Fruit fly (Drosophila melanogaster) whole organism, embryonic: ENCODE measurements around the gene CG42512.

Experiments
- BEAF-32 ChIP-seq: fragments of 200-800 bp; sonication (Bioruptor generic); optimal IDR thresholded peaks from 3 replicates; lab custom pipeline; 2017; ENCODE audit warnings: missing biosample characterization, missing genetic modification characterization, mild to moderate bottlenecking, moderate library complexity, missing genetic modification reagents
- Blimp-1 ChIP-seq: fragments of 200-800 bp; sonication (Bioruptor generic); optimal IDR thresholded peaks from 3 replicates; lab custom pipeline; 2018; ENCODE audit warnings: missing biosample characterization, missing genetic modification characterization, mild to moderate bottlenecking, moderate library complexity, missing genetic modification reagents
- CG10565 ChIP-seq: fragments of 200-800 bp; sonication (Bioruptor generic); optimal IDR thresholded peaks from 3 replicates; lab custom pipeline; 2016; ENCODE audit warnings: missing biosample characterization, mild to moderate bottlenecking, missing genetic modification characterization
- CG10979 ChIP-seq: fragments of 200-800 bp; sonication (Bioruptor generic); optimal IDR thresholded peaks from 2 replicates; lab custom pipeline; 2018; ENCODE audit warnings: missing biosample characterization, mild to moderate bottlenecking, missing genetic modification characterization, moderate library complexity
- CG11504 ChIP-seq: fragments of 200-800 bp; sonication (Bioruptor generic); optimal IDR thresholded peaks from 3 replicates; lab custom pipeline; 2019; ENCODE audit warnings: missing biosample characterization, mild to moderate bottlenecking, missing genetic modification characterization, moderate library complexity
- CG15269 ChIP-seq: fragments of 200-800 bp; sonication (Bioruptor generic); optimal IDR thresholded peaks from 2 replicates; lab custom pipeline; 2018; ENCODE audit warnings: missing biosample characterization, mild to moderate bottlenecking, missing genetic modification characterization, moderate library complexity
- CG17612 ChIP-seq: fragments of 200-800 bp; sonication (Bioruptor generic); IDR thresholded peaks from 2 replicates; pipeline ENCODE4 v1.3.6; 2022; ENCODE audit warnings: missing biosample characterization, missing genetic modification characterization
- CG18011 ChIP-seq: fragments of 200-800 bp; sonication (Bioruptor generic); optimal IDR thresholded peaks from 2 replicates; lab custom pipeline; 2017; ENCODE audit warnings: missing biosample characterization, missing genetic modification characterization, mild to moderate bottlenecking, moderate library complexity, missing genotype
- CG2116 ChIP-seq: fragments of 200-800 bp; sonication (Bioruptor generic); optimal IDR thresholded peaks from 3 replicates; lab custom pipeline; 2018; ENCODE audit warnings: missing biosample characterization, mild to moderate bottlenecking, missing genetic modification characterization
- CG2712 ChIP-seq: fragments of 200-800 bp; optimal IDR thresholded peaks from 3 replicates; lab custom pipeline; 2019; ENCODE audit warnings: missing biosample characterization, mild to moderate bottlenecking, missing genetic modification characterization, moderate library complexity
- CG31388 ChIP-seq: fragments of 200-800 bp; sonication (Bioruptor generic); optimal IDR thresholded peaks from 2 replicates; lab custom pipeline; 2016; ENCODE audit warnings: missing biosample characterization, missing genetic modification characterization
- CG32532 ChIP-seq: fragments of 200-800 bp; sonication (Bioruptor generic); IDR thresholded peaks from 2 replicates; pipeline ENCODE4 v1.3.6; 2022; ENCODE audit warnings: missing biosample characterization, missing genetic modification characterization
- CG33213 ChIP-seq: fragments of 200-800 bp; sonication (Bioruptor generic); optimal IDR thresholded peaks from 3 replicates; lab custom pipeline; 2016; ENCODE audit warnings: missing biosample characterization, missing genetic modification characterization
- CG42726 ChIP-seq: fragments of 200-800 bp; sonication (Bioruptor generic); IDR thresholded peaks from 2 replicates; pipeline ENCODE4 v1.3.6; 2022; ENCODE audit warnings: missing biosample characterization, missing genetic modification characterization; ENCODE audit not compliant: partially characterized antibody
- CG4404 ChIP-seq: fragments of 200-800 bp; sonication (Bioruptor generic); IDR thresholded peaks from 2 replicates; pipeline ENCODE4 v1.3.6; 2022; ENCODE audit warnings: missing biosample characterization, missing genetic modification characterization
- CG8290 ChIP-seq, 3 experiments: fragments of 200-800 bp; sonication (Bioruptor generic); optimal IDR thresholded peaks; 2 replicates each; lab custom pipeline; 2016 to 2019; ENCODE audit warnings: missing biosample characterization in 3 of 3, missing genetic modification characterization in 3 of 3, mild to moderate bottlenecking in 2 of 3, moderate library complexity in 1 of 3
- CG8388 ChIP-seq: fragments of 200-800 bp; sonication (Bioruptor generic); optimal IDR thresholded peaks from 2 replicates; lab custom pipeline; 2019; ENCODE audit warnings: missing biosample characterization, mild to moderate bottlenecking, missing genetic modification characterization, moderate library complexity
- CG8478 ChIP-seq: fragments of >200 bp; optimal IDR thresholded peaks from 2 replicates; lab custom pipeline; 2018
- CG9609 ChIP-seq: fragments of 200-800 bp; sonication (Bioruptor generic); optimal IDR thresholded peaks from 3 replicates; lab custom pipeline; 2016; ENCODE audit warnings: missing biosample characterization, missing genetic modification characterization
- CG9932 ChIP-seq: fragments of 200-800 bp; sonication (Bioruptor generic); IDR thresholded peaks from 2 replicates; pipeline ENCODE4 v1.3.6; 2022; ENCODE audit warnings: missing biosample characterization, missing genetic modification characterization
- CkIIα-i1 ChIP-seq: fragments of 200-800 bp; sonication (Bioruptor generic); IDR thresholded peaks from 2 replicates; pipeline ENCODE4 v1.3.6; 2022; ENCODE audit warnings: missing biosample characterization, missing genetic modification characterization
- Dip3 ChIP-seq: fragments of 200-800 bp; sonication (Bioruptor generic); optimal IDR thresholded peaks from 3 replicates; lab custom pipeline; 2016; ENCODE audit warnings: missing biosample characterization, missing genetic modification characterization
- Dp ChIP-seq: fragments of 200-800 bp; sonication (Bioruptor generic); optimal IDR thresholded peaks from 2 replicates; lab custom pipeline; 2018; ENCODE audit warnings: missing biosample characterization, mild to moderate bottlenecking, missing genetic modification characterization, moderate library complexity
- ERR ChIP-seq: fragments of 200-800 bp; sonication (Bioruptor generic); optimal IDR thresholded peaks from 2 replicates; lab custom pipeline; 2016; ENCODE audit warnings: missing biosample characterization, missing genetic modification characterization
- GATAe ChIP-seq: fragments of 200-800 bp; sonication (Bioruptor generic); conservative IDR thresholded peaks from 2 replicates; pipeline ENCODE4 v1.3.6; 2022; ENCODE audit warnings: missing biosample characterization, missing genetic modification characterization
- H2.0 ChIP-seq: fragments of 200-800 bp; sonication (Bioruptor generic); IDR thresholded peaks from 2 replicates; pipeline ENCODE4 v1.3.6; 2022; ENCODE audit warnings: missing biosample characterization, missing genetic modification characterization
- Jarid2 ChIP-seq: fragments of 200-800 bp; sonication (Bioruptor generic); optimal IDR thresholded peaks from 3 replicates; lab custom pipeline; 2017; ENCODE audit warnings: mild to moderate bottlenecking, missing biosample characterization, missing genetic modification reagents, missing genetic modification characterization
- MBD-R2 ChIP-seq: fragments of 200-800 bp; sonication (Bioruptor generic); IDR thresholded peaks from 2 replicates; pipeline ENCODE4 v1.3.6; 2022; ENCODE audit warnings: missing biosample characterization, missing genetic modification characterization
- Mad ChIP-seq: fragments of 200-800 bp; sonication (Bioruptor generic); optimal IDR thresholded peaks from 2 replicates; lab custom pipeline; 2016; ENCODE audit warnings: missing biosample characterization, missing genetic modification characterization
- Med ChIP-seq: fragments of 200-800 bp; sonication (Bioruptor generic); peaks from one replicate; lab custom pipeline; 2016; ENCODE audit warnings: missing biosample characterization, missing genetic modification characterization, mild to moderate bottlenecking, inconsistent platforms, moderate library complexity
- Myb ChIP-seq: fragments of 200-800 bp; sonication (Bioruptor generic); optimal IDR thresholded peaks from 2 replicates; lab custom pipeline; 2016; ENCODE audit warnings: missing biosample characterization, missing genetic modification characterization
- NC2β ChIP-seq: fragments of 200-800 bp; sonication (Bioruptor generic); optimal IDR thresholded peaks from 2 replicates; lab custom pipeline; 2016; ENCODE audit warnings: missing biosample characterization, missing genetic modification characterization
- Rfx ChIP-seq: fragments of 200-800 bp; sonication (Bioruptor generic); IDR thresholded peaks from 2 replicates; pipeline ENCODE4 v1.3.6; 2022; ENCODE audit warnings: missing biosample characterization, missing genetic modification characterization
- Stat92E ChIP-seq, 3 experiments: fragments of >200 bp in 2 of 3; fragments of 200-800 bp in 1 of 3; sonication (Bioruptor generic) in 1 of 3; optimal IDR thresholded peaks; 2 replicates each; lab custom pipeline; 2017 to 2019; ENCODE audit warnings: missing biosample characterization in 3 of 3, missing genetic modification characterization in 3 of 3, mild to moderate bottlenecking in 1 of 3, moderate library complexity in 1 of 3
- ci ChIP-seq: fragments of 200-800 bp; sonication (Bioruptor generic); IDR thresholded peaks from 3 replicates; pipeline ENCODE4 v1.3.6; 2022; ENCODE audit warnings: missing biosample characterization, missing genetic modification characterization
- dm ChIP-seq: fragments of 200-800 bp; sonication (Bioruptor generic); optimal IDR thresholded peaks from 3 replicates; lab custom pipeline; 2016; ENCODE audit warnings: missing biosample characterization, missing genetic modification characterization
- dysf ChIP-seq: fragments of 200-800 bp; sonication (Bioruptor generic); IDR thresholded peaks from 3 replicates; pipeline ENCODE4 v1.3.6; 2022; ENCODE audit warnings: missing biosample characterization, missing genetic modification characterization
- emc ChIP-seq: fragments of 200-800 bp; sonication (Bioruptor generic); optimal IDR thresholded peaks from 2 replicates; lab custom pipeline; 2016; ENCODE audit warnings: missing biosample characterization, missing genetic modification characterization
- fd64A ChIP-seq: fragments of 200-800 bp; sonication (Bioruptor generic); optimal IDR thresholded peaks from 3 replicates; lab custom pipeline; 2018; ENCODE audit warnings: missing biosample characterization, mild to moderate bottlenecking, missing genetic modification characterization
- inv ChIP-seq: fragments of 200-800 bp; sonication (Bioruptor generic); IDR thresholded peaks from 2 replicates; pipeline ENCODE4 v1.3.6; 2022; ENCODE audit warnings: missing biosample characterization, missing genetic modification characterization; ENCODE audit not compliant: partially characterized antibody
- jumu ChIP-seq: fragments of 200-800 bp; sonication (Bioruptor generic); optimal IDR thresholded peaks from 3 replicates; lab custom pipeline; 2016; ENCODE audit warnings: missing biosample characterization, missing genetic modification characterization
- mam ChIP-seq: fragments of 200-800 bp; sonication (Bioruptor generic); optimal IDR thresholded peaks from 3 replicates; lab custom pipeline; 2016; ENCODE audit warnings: missing biosample characterization, missing genetic modification characterization
- nerfin-1 ChIP-seq: fragments of 200-800 bp; sonication (Bioruptor generic); optimal IDR thresholded peaks from 3 replicates; lab custom pipeline; 2019; ENCODE audit warnings: missing biosample characterization, mild to moderate bottlenecking, missing genetic modification characterization, moderate library complexity
- nmo ChIP-seq: fragments of 200-800 bp; sonication (Bioruptor generic); optimal IDR thresholded peaks from 2 replicates; lab custom pipeline; 2018; ENCODE audit warnings: missing biosample characterization, mild to moderate bottlenecking, missing genetic modification characterization, moderate library complexity
- pan ChIP-seq, 4 experiments: fragments of >200 bp in 3 of 4; fragments of 200-800 bp in 1 of 4; sonication (Bioruptor generic) in 1 of 4; optimal IDR thresholded peaks in 3 of 4; IDR thresholded peaks in 1 of 4; 2 replicates each; pipeline versions ENCODE4 v1.3.6 to Lab custom; 2017 to 2022; ENCODE audit warnings: missing biosample characterization in 2 of 4, missing genetic modification characterization in 2 of 4, mixed read lengths in 1 of 4
- pnt ChIP-seq: fragments of 200-800 bp; sonication (Bioruptor generic); optimal IDR thresholded peaks from 3 replicates; lab custom pipeline; 2016; ENCODE audit warnings: missing biosample characterization, missing genetic modification characterization
- pzg ChIP-seq: fragments of 200-800 bp; sonication (Bioruptor generic); optimal IDR thresholded peaks from 3 replicates; lab custom pipeline; 2018; ENCODE audit warnings: missing biosample characterization, mild to moderate bottlenecking, missing genetic modification characterization, moderate library complexity
- sob ChIP-seq: fragments of 200-800 bp; sonication (Bioruptor generic); IDR thresholded peaks from 2 replicates; pipeline ENCODE4 v1.3.6; 2022; ENCODE audit warnings: missing biosample characterization, missing genetic modification characterization
- trem ChIP-seq: fragments of 200-800 bp; optimal IDR thresholded peaks from 3 replicates; lab custom pipeline; 2019; ENCODE audit warnings: missing biosample characterization, mild to moderate bottlenecking, missing genetic modification characterization, moderate library complexity
- ttk ChIP-seq: fragments of 200-800 bp; sonication (Bioruptor generic); IDR thresholded peaks from 2 replicates; pipeline ENCODE4 v2.1.2; 2022; ENCODE audit warnings: missing biosample characterization, missing genetic modification characterization

Gene CG42512

dm6 chrX:16695658-16696181 lies 44.5 kb downstream of the CG42512 start, which contains the start of gene CG4678 (continued):
- TF ChIP-seq Blimp-1 (GFP tag; lab: Kevin White, UChicago): no peak
- no peak for TF ChIP-seq CkIIα-i1 (GFP tag; lab: Robert Waterston, UW)
- TF ChIP-seq NC2β: no peak
- TF ChIP-seq ERR (GFP tag; lab: Kevin White, UChicago): no peak
- no peak for TF ChIP-seq dysf (GFP tag; lab: Robert Waterston, UW)
- peak; percentile 58 for TF ChIP-seq CG33213
- no peak for TF ChIP-seq pan (optimal IDR thresholded peaks at IDR 0.05; lab: Kevin White, UChicago)
- TF ChIP-seq pan (GFP tag; optimal IDR thresholded peaks at IDR 0.05 in 1 of 2, IDR thresholded peaks at IDR 0.05 in 1 of 2): no peak
- no peak for TF ChIP-seq sob (GFP tag; lab: Robert Waterston, UW)
- TF ChIP-seq fd64A (GFP tag; lab: Kevin White, UChicago): no peak
- TF ChIP-seq CG9932 (GFP tag; lab: Robert Waterston, UW): 0 out of 2 replicates have a peak, but pooled peaks have one; percentile 12
- peak; percentile 6 for TF ChIP-seq CG9609 (GFP tag; lab: Kevin White, UChicago)
- peak; percentile 28 for TF ChIP-seq BEAF-32 (GFP tag; lab: Kevin White, UChicago)
- TF ChIP-seq Rfx (GFP tag; lab: Robert Waterston, UW): peak; percentile 26; the same call in 1 of the 2 replicates
- TF ChIP-seq nerfin-1 (tag; lab: Kevin White, UChicago): no peak
- peak; percentile 99 for TF ChIP-seq CG18011 (GFP tag; lab: Kevin White, UChicago)
- TF ChIP-seq Myb (GFP tag; lab: Kevin White, UChicago): peak; percentile 52
- no peak for TF ChIP-seq inv (GFP tag; lab: Robert Waterston, UW)
- peak; percentile 17 for TF ChIP-seq trem (tag; lab: Kevin White, UChicago)
- TF ChIP-seq pzg (GFP tag; lab: Kevin White, UChicago): peak; percentile 64
- TF ChIP-seq emc: no peak
- no peak for TF ChIP-seq H2.0 (GFP tag; lab: Robert Waterston, UW)
- TF ChIP-seq CG8478 (lab: Kevin White, UChicago): no peak
- TF ChIP-seq CG15269: no peak
- TF ChIP-seq CG8290 (GFP tag; optimal IDR thresholded peaks at IDR 0.05; lab: Kevin White, UChicago): no peak
- TF ChIP-seq CG8290 (tag; optimal IDR thresholded peaks at IDR 0.05; lab: Kevin White, UChicago): peak in 1 of 2 experiments; percentile 3
- TF ChIP-seq CG11504 (tag; lab: Kevin White, UChicago): peak; percentile 51
- TF ChIP-seq Mad (GFP tag; lab: Kevin White, UChicago): no peak
- peak; percentile 51; the same call in 1 of the 2 replicates for TF ChIP-seq CG42726 (GFP tag; lab: Robert Waterston, UW)
- TF ChIP-seq nmo (GFP tag; lab: Kevin White, UChicago): peak; percentile 20
- TF ChIP-seq ttk (GFP tag; lab: Robert Waterston, UW): no peak
- TF ChIP-seq GATAe (GFP tag; lab: Robert Waterston, UW): no peak
- no peak for TF ChIP-seq CG10979 (tag; lab: Kevin White, UChicago)
- TF ChIP-seq CG8388 (GFP tag; lab: Kevin White, UChicago): no peak
- TF ChIP-seq CG17612 (GFP tag; lab: Robert Waterston, UW): no peak
- TF ChIP-seq CG32532 (GFP tag; lab: Robert Waterston, UW): no peak
- TF ChIP-seq CG10565 (GFP tag; lab: Kevin White, UChicago): no peak
- no peak for TF ChIP-seq jumu (GFP tag; lab: Kevin White, UChicago)
- TF ChIP-seq CG31388: no peak
- peak; percentile 1 for TF ChIP-seq mam (GFP tag; lab: Kevin White, UChicago)
- TF ChIP-seq CG2712 (tag; lab: Kevin White, UChicago): peak; percentile 5
- no peak for TF ChIP-seq dm (GFP tag; lab: Kevin White, UChicago)
- no peak for TF ChIP-seq CG2116 (GFP tag; lab: Kevin White, UChicago)
- peak; percentile 81 for TF ChIP-seq Med (GFP tag; lab: Kevin White, UChicago)
- peak; percentile 83 for TF ChIP-seq Dp (GFP tag; lab: Kevin White, UChicago)
- TF ChIP-seq Stat92E (GFP tag; optimal IDR thresholded peaks at IDR 0.05; lab: Kevin White, UChicago): no peak
- peak; percentile 35; the same call in 1 of the 2 replicates for TF ChIP-seq MBD-R2 (GFP tag; lab: Robert Waterston, UW)
- TF ChIP-seq Jarid2 (GFP tag; lab: Kevin White, UChicago): peak; percentile 29
- TF ChIP-seq Dip3: no peak
- TF ChIP-seq CG4404: no peak
- TF ChIP-seq pnt (GFP tag; lab: Kevin White, UChicago): no peak
- no peak for TF ChIP-seq ci (GFP tag; lab: Robert Waterston, UW)
